Fruit fly (Drosophila melanogaster) whole organism, embryonic: Measurements from ENCODE around the gene hyd.
A peak's percentile ranks its signal among the peaks of the same experiment; 100 is the strongest.

Source experiments
- ATbp ChIP-seq: fragments of 200-800 bp; sonication (Bioruptor generic); optimal IDR thresholded peaks from 2 replicates; lab custom pipeline; 2017; ENCODE audit warnings: missing biosample characterization, mild to moderate bottlenecking, missing genetic modification characterization, missing genetic modification reagents
- Abd-B ChIP-seq: fragments of 200-800 bp; sonication (Bioruptor generic); optimal IDR thresholded peaks from 2 replicates; lab custom pipeline; 2018; ENCODE audit warnings: missing biosample characterization, mild to moderate bottlenecking, missing genetic modification characterization, moderate library complexity
- Atf-2 ChIP-seq: fragments of 200-800 bp; sonication (Bioruptor generic); optimal IDR thresholded peaks from 2 replicates; lab custom pipeline; 2016; ENCODE audit warnings: missing biosample characterization, missing genetic modification characterization
- CG10959 ChIP-seq: fragments of 200-800 bp; sonication (Bioruptor generic); IDR thresholded peaks from 2 replicates; pipeline ENCODE4 v1.3.6; 2022; ENCODE audit warnings: missing biosample characterization, missing genetic modification characterization
- CG1233 ChIP-seq: fragments of 200-800 bp; sonication (Bioruptor generic); optimal IDR thresholded peaks from 4 replicates; lab custom pipeline; 2018; ENCODE audit warnings: missing biosample characterization, mild to moderate bottlenecking, missing genetic modification characterization
- CG12659 ChIP-seq: fragments of 200-800 bp; sonication (Bioruptor generic); optimal IDR thresholded peaks from 3 replicates; lab custom pipeline; 2017; ENCODE audit warnings: mild to moderate bottlenecking, missing biosample characterization, missing genetic modification reagents, missing genetic modification characterization
- CG12769 ChIP-seq: fragments of 200-800 bp; sonication (Bioruptor generic); optimal IDR thresholded peaks from 2 replicates; lab custom pipeline; 2019; ENCODE audit warnings: missing biosample characterization, mild to moderate bottlenecking, missing genetic modification characterization, moderate library complexity
- CG14667 ChIP-seq: fragments of 200-800 bp; sonication (Bioruptor generic); IDR thresholded peaks from 2 replicates; pipeline ENCODE4 v1.3.6; 2022; ENCODE audit warnings: missing biosample characterization, missing genetic modification characterization
- CG15073 ChIP-seq: fragments of 200-800 bp; sonication (Bioruptor generic); optimal IDR thresholded peaks from 2 replicates; lab custom pipeline; 2016; ENCODE audit warnings: missing biosample characterization, missing genetic modification characterization
- CG1529 ChIP-seq: fragments of 200-800 bp; sonication (Bioruptor generic); optimal IDR thresholded peaks from 3 replicates; lab custom pipeline; 2018; ENCODE audit warnings: missing biosample characterization, missing genetic modification characterization
- CG15479 ChIP-seq: fragments of 200-800 bp; sonication (Bioruptor generic); optimal IDR thresholded peaks from 3 replicates; lab custom pipeline; 2019; ENCODE audit warnings: missing biosample characterization, mild to moderate bottlenecking, missing genetic modification characterization, moderate library complexity
- CG15514 ChIP-seq: fragments of 200-800 bp; sonication (Bioruptor generic); optimal IDR thresholded peaks from 3 replicates; lab custom pipeline; 2017; ENCODE audit warnings: missing biosample characterization, missing genetic modification characterization, mild to moderate bottlenecking, moderate library complexity, missing genetic modification reagents
- CG1792 ChIP-seq: fragments of 200-800 bp; sonication (Bioruptor generic); optimal IDR thresholded peaks from 2 replicates; lab custom pipeline; 2016; ENCODE audit warnings: missing biosample characterization, missing genetic modification characterization
- CG18599 ChIP-seq: fragments of 200-800 bp; sonication (Bioruptor generic); optimal IDR thresholded peaks from 3 replicates; lab custom pipeline; 2017; ENCODE audit warnings: missing biosample characterization, missing genetic modification characterization, mild to moderate bottlenecking, moderate library complexity, missing genetic modification reagents
- CG2120 ChIP-seq: fragments of 200-800 bp; sonication (Bioruptor generic); optimal IDR thresholded peaks from 3 replicates; lab custom pipeline; 2016; ENCODE audit warnings: missing biosample characterization, missing genetic modification characterization
- CG2129 ChIP-seq: fragments of 200-800 bp; sonication (Bioruptor generic); IDR thresholded peaks from 2 replicates; pipeline ENCODE4 v1.3.6; 2022; ENCODE audit warnings: missing biosample characterization, missing genetic modification characterization; ENCODE audit not compliant: partially characterized antibody
- CG31388 ChIP-seq: fragments of 200-800 bp; sonication (Bioruptor generic); optimal IDR thresholded peaks from 2 replicates; lab custom pipeline; 2016; ENCODE audit warnings: missing biosample characterization, missing genetic modification characterization
- CG34224 ChIP-seq: fragments of 200-800 bp; sonication (Bioruptor generic); IDR thresholded peaks from 3 replicates; pipeline ENCODE4 v1.3.6; 2022; ENCODE audit warnings: missing biosample characterization, missing genetic modification characterization; ENCODE audit not compliant: partially characterized antibody
- CG42726 ChIP-seq: fragments of 200-800 bp; sonication (Bioruptor generic); IDR thresholded peaks from 2 replicates; pipeline ENCODE4 v1.3.6; 2022; ENCODE audit warnings: missing biosample characterization, missing genetic modification characterization; ENCODE audit not compliant: partially characterized antibody
- CG4328 ChIP-seq: fragments of 200-800 bp; sonication (Bioruptor generic); optimal IDR thresholded peaks from 3 replicates; lab custom pipeline; 2017; ENCODE audit warnings: missing biosample characterization, missing genetic modification reagents, missing genetic modification characterization
- CG4730 ChIP-seq: fragments of 200-800 bp; sonication (Bioruptor generic); IDR thresholded peaks from 2 replicates; pipeline ENCODE4 v1.3.6; 2022; ENCODE audit warnings: missing biosample characterization, missing genetic modification characterization
- CG5180 ChIP-seq: fragments of 200-800 bp; sonication (Bioruptor generic); optimal IDR thresholded peaks from 3 replicates; lab custom pipeline; 2017; ENCODE audit warnings: missing biosample characterization, missing genetic modification characterization, mild to moderate bottlenecking, moderate library complexity, missing genetic modification reagents
- CG8478 ChIP-seq: fragments of >200 bp; optimal IDR thresholded peaks from 2 replicates; lab custom pipeline; 2018
- Chrac-16 ChIP-seq: fragments of 200-800 bp; sonication (Bioruptor generic); optimal IDR thresholded peaks from 3 replicates; lab custom pipeline; 2016; ENCODE audit warnings: missing biosample characterization, missing genetic modification characterization
- ERR ChIP-seq: fragments of 200-800 bp; sonication (Bioruptor generic); optimal IDR thresholded peaks from 2 replicates; lab custom pipeline; 2016; ENCODE audit warnings: missing biosample characterization, missing genetic modification characterization
- Jarid2 ChIP-seq: fragments of 200-800 bp; sonication (Bioruptor generic); optimal IDR thresholded peaks from 3 replicates; lab custom pipeline; 2017; ENCODE audit warnings: mild to moderate bottlenecking, missing biosample characterization, missing genetic modification reagents, missing genetic modification characterization
- Mes4 ChIP-seq: fragments of 200-800 bp; sonication (Bioruptor generic); optimal IDR thresholded peaks from 2 replicates; lab custom pipeline; 2016; ENCODE audit warnings: missing biosample characterization, missing genetic modification characterization
- NFAT ChIP-seq: fragments of 200-800 bp; sonication (Bioruptor generic); IDR thresholded peaks from 2 replicates; pipeline ENCODE4 v1.3.6; 2022; ENCODE audit warnings: missing biosample characterization, missing genetic modification characterization
- Optix ChIP-seq: fragments of 200-800 bp; sonication (Bioruptor generic); IDR thresholded peaks from 3 replicates; pipeline ENCODE4 v1.3.6; 2022; ENCODE audit warnings: missing biosample characterization, missing genetic modification characterization
- Xbp1 ChIP-seq: fragments of 200-800 bp; sonication (Bioruptor generic); optimal IDR thresholded peaks from 3 replicates; lab custom pipeline; 2016; ENCODE audit warnings: missing biosample characterization, mild to moderate bottlenecking, missing genetic modification characterization
- al ChIP-seq: fragments of 200-800 bp; sonication (Bioruptor generic); IDR thresholded peaks from 2 replicates; pipeline ENCODE4 v1.3.6; 2022; ENCODE audit warnings: missing biosample characterization, missing genetic modification characterization
- ara ChIP-seq: fragments of 200-800 bp; sonication (Bioruptor generic); IDR thresholded peaks from 2 replicates; pipeline ENCODE4 v1.3.6; 2022; ENCODE audit warnings: missing biosample characterization, missing genetic modification characterization
- ase ChIP-seq: fragments of 200-800 bp; sonication (Bioruptor generic); IDR thresholded peaks from 3 replicates; pipeline ENCODE4 v1.3.6; 2022; ENCODE audit warnings: missing biosample characterization, missing genetic modification characterization
- bigmax ChIP-seq: fragments of 200-800 bp; sonication (Bioruptor generic); optimal IDR thresholded peaks from 2 replicates; lab custom pipeline; 2018; ENCODE audit warnings: missing biosample characterization, mild to moderate bottlenecking, missing genetic modification characterization
- cas ChIP-seq: fragments of 200-800 bp; sonication (Bioruptor generic); IDR thresholded peaks from 2 replicates; pipeline ENCODE4 v1.3.6; 2022; ENCODE audit warnings: missing biosample characterization, missing genetic modification characterization
- cato ChIP-seq: fragments of 200-800 bp; sonication (Bioruptor generic); optimal IDR thresholded peaks from 2 replicates; lab custom pipeline; 2016; ENCODE audit warnings: missing biosample characterization, missing genetic modification characterization, borderline replicate concordance
- chif ChIP-seq, 2 experiments: fragments of 200-800 bp; sonication (Bioruptor generic); optimal IDR thresholded peaks; 3 replicates each; lab custom pipeline; 2016; ENCODE audit warnings: missing biosample characterization in 2 of 2, missing genetic modification characterization in 2 of 2
- exex ChIP-seq: fragments of 200-800 bp; sonication (Bioruptor generic); optimal IDR thresholded peaks from 4 replicates; lab custom pipeline; 2018; ENCODE audit warnings: missing biosample characterization, mild to moderate bottlenecking, missing genetic modification characterization, moderate library complexity
- eyg ChIP-seq: fragments of 200-800 bp; sonication (Bioruptor generic); optimal IDR thresholded peaks from 3 replicates; lab custom pipeline; 2016; ENCODE audit warnings: missing biosample characterization, missing genetic modification characterization
- hb ChIP-seq: fragments of 200-800 bp; sonication (Bioruptor generic); IDR thresholded peaks from 3 replicates; pipeline ENCODE4 v1.3.6; 2022; ENCODE audit warnings: missing biosample characterization, missing genetic modification characterization; ENCODE audit not compliant: partially characterized antibody
- ind ChIP-seq: fragments of 200-800 bp; sonication (Bioruptor generic); optimal IDR thresholded peaks from 3 replicates; lab custom pipeline; 2016; ENCODE audit warnings: missing biosample characterization, missing genetic modification characterization
- kay ChIP-seq: fragments of 200-800 bp; sonication (Bioruptor generic); optimal IDR thresholded peaks from 2 replicates; lab custom pipeline; 2016; ENCODE audit warnings: missing biosample characterization, missing genetic modification characterization
- klu ChIP-seq: fragments of 200-800 bp; sonication (Bioruptor generic); IDR thresholded peaks from 2 replicates; pipeline ENCODE4 v1.3.6; 2022; ENCODE audit warnings: missing biosample characterization, missing genetic modification characterization
- nerfin-2 ChIP-seq: fragments of 200-800 bp; sonication (Bioruptor generic); IDR thresholded peaks from 2 replicates; pipeline ENCODE4 v1.3.6; 2022; ENCODE audit warnings: missing biosample characterization, missing genetic modification characterization; ENCODE audit not compliant: partially characterized antibody
- otp ChIP-seq: fragments of 200-800 bp; sonication (Bioruptor generic); IDR thresholded peaks from 3 replicates; pipeline ENCODE4, ENCODE4 v1.3.6; 2022; ENCODE audit warnings: missing biosample characterization, missing genetic modification characterization
- psq ChIP-seq: fragments of 200-800 bp; sonication (Bioruptor generic); optimal IDR thresholded peaks from 2 replicates; lab custom pipeline; 2017; ENCODE audit warnings: missing biosample characterization, missing genetic modification characterization
- so ChIP-seq: fragments of 200-800 bp; sonication (Bioruptor generic); IDR thresholded peaks from 3 replicates; pipeline ENCODE4 v1.3.6; 2022; ENCODE audit warnings: missing biosample characterization, missing genetic modification characterization
- stc ChIP-seq: fragments of 200-800 bp; sonication (Bioruptor generic); IDR thresholded peaks from 2 replicates; pipeline ENCODE4 v1.3.6; 2022; ENCODE audit warnings: missing biosample characterization, missing genetic modification characterization
- tap ChIP-seq: fragments of 200-800 bp; optimal IDR thresholded peaks from 3 replicates; lab custom pipeline; 2019; ENCODE audit warnings: missing biosample characterization, mild to moderate bottlenecking, missing genetic modification characterization, moderate library complexity
- tll ChIP-seq, 2 experiments: fragments of 200-800 bp in 1 of 2; fragments of >200 bp in 1 of 2; sonication (Bioruptor generic) in 1 of 2; optimal IDR thresholded peaks; 2 replicates each; lab custom pipeline; 2017 to 2019; ENCODE audit warnings: missing biosample characterization in 2 of 2, missing genetic modification characterization in 2 of 2, mild to moderate bottlenecking in 1 of 2, moderate library complexity in 1 of 2
- yki ChIP-seq: fragments of >200 bp; optimal IDR thresholded peaks from 3 replicates; lab custom pipeline; 2018

Gene hyd

DNA sequence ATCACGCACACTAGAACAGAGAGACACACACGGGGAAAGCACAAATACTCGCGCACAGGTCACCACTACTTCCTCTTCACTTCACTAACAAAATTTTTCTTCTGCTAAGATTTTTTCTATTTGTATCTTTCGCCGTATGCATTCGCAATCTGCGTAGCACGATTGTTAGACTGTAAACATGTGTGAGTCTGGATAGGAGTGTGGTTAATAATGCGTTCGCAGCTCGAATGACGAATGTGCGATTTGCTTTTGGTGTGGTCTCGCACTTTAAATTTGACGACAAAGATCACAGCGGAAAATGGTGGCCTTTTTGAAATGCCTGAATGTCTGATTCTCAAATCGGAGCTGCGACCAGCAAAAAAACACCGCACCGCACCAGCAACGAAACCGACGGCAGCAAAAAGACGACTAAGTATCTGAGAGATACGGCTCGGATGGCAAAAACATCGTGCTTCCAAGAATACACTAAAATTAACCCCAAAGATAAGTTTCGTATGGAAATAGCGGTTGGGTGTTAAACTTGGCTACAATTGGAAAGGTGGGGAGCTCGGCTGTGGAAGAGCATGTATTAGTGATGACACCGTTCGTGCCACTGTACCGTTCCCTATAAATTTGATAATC lies 20.3 kb downstream of the hyd start, which contains the start of gene Unc-115a (continued):
- peak; percentile 69 for TF ChIP-seq CG2120 (GFP tag; lab: Kevin White, UChicago)
- no peak for TF ChIP-seq tap (tag; lab: Kevin White, UChicago)
- TF ChIP-seq so (GFP tag; lab: Robert Waterston, UW) = no peak
- TF ChIP-seq CG5180 (GFP tag; lab: Kevin White, UChicago) = no peak
- TF ChIP-seq ATbp = no peak
- no peak for TF ChIP-seq nerfin-2
- TF ChIP-seq ERR = peak; percentile 51
- TF ChIP-seq CG2129 (GFP tag; lab: Robert Waterston, UW) = no peak
- TF ChIP-seq CG42726 (GFP tag; lab: Robert Waterston, UW) = no peak
- no peak for TF ChIP-seq CG4328
- no peak for TF ChIP-seq NFAT
- no peak for TF ChIP-seq yki (lab: Kevin White, UChicago)
- no peak for TF ChIP-seq tll (GFP tag; optimal IDR thresholded peaks at IDR 0.05; lab: Kevin White, UChicago)
- TF ChIP-seq ase (GFP tag; lab: Robert Waterston, UW) = no peak
- no peak for TF ChIP-seq otp (GFP tag; lab: Robert Waterston, UW)
- no peak for TF ChIP-seq CG1529 (GFP tag; lab: Kevin White, UChicago)
- TF ChIP-seq al (GFP tag; lab: Robert Waterston, UW) = no peak
- TF ChIP-seq CG15514 (GFP tag; lab: Kevin White, UChicago) = peak; percentile 85
- no peak for TF ChIP-seq cas (GFP tag; lab: Robert Waterston, UW)
- peak in 1 of 2 experiments; percentile 20 for TF ChIP-seq chif (GFP tag; optimal IDR thresholded peaks at IDR 0.05; lab: Kevin White, UChicago)
- TF ChIP-seq stc (GFP tag; lab: Robert Waterston, UW) = no peak
- TF ChIP-seq CG4730 (GFP tag; lab: Robert Waterston, UW) = no peak
- no peak for TF ChIP-seq CG8478 (lab: Kevin White, UChicago)
- peak; percentile 97 for TF ChIP-seq Jarid2 (GFP tag; lab: Kevin White, UChicago)
- no peak for TF ChIP-seq CG15073
- TF ChIP-seq CG15479 = peak; percentile 77
- TF ChIP-seq cato (GFP tag; lab: Kevin White, UChicago) = no peak
- TF ChIP-seq Atf-2 (GFP tag; lab: Kevin White, UChicago) = peak; percentile 29
- TF ChIP-seq CG18599 (GFP tag; lab: Kevin White, UChicago) = no peak
- TF ChIP-seq CG1792 = no peak
- TF ChIP-seq Mes4 (GFP tag; lab: Kevin White, UChicago) = peak; percentile 61
- TF ChIP-seq Abd-B (GFP tag; lab: Kevin White, UChicago) = no peak
- no peak for TF ChIP-seq Chrac-16 (GFP tag; lab: Kevin White, UChicago)
- no peak for TF ChIP-seq klu (GFP tag; lab: Robert Waterston, UW)
- TF ChIP-seq bigmax (GFP tag; lab: Kevin White, UChicago) = peak; percentile 86
- peak; percentile 5 for TF ChIP-seq CG1233 (GFP tag; lab: Kevin White, UChicago)
- TF ChIP-seq hb (GFP tag; lab: Robert Waterston, UW) = no peak
- no peak for TF ChIP-seq Optix (GFP tag; lab: Robert Waterston, UW)
- no peak for TF ChIP-seq ara (GFP tag; lab: Robert Waterston, UW)
- TF ChIP-seq eyg (GFP tag; lab: Kevin White, UChicago) = peak; percentile 55
- peak; percentile 86 for TF ChIP-seq CG12659 (GFP tag; lab: Kevin White, UChicago)
- peak; percentile 23 for TF ChIP-seq psq
- TF ChIP-seq Xbp1 (GFP tag; lab: Kevin White, UChicago) = peak; percentile 30
- no peak for TF ChIP-seq CG10959
- no peak for TF ChIP-seq CG34224 (GFP tag; lab: Robert Waterston, UW)
- TF ChIP-seq kay (GFP tag; lab: Kevin White, UChicago) = peak; percentile 38
- TF ChIP-seq CG14667 (GFP tag; lab: Robert Waterston, UW) = no peak
- TF ChIP-seq CG31388 (GFP tag; lab: Kevin White, UChicago) = no peak
- TF ChIP-seq CG12769 (tag; lab: Kevin White, UChicago) = peak; percentile 62
- no peak for TF ChIP-seq exex (tag; lab: Kevin White, UChicago)
- TF ChIP-seq ind (GFP tag; lab: Kevin White, UChicago) = no peak
